Worm (Caenorhabditis elegans) whole organism, young adult: ENCODE results near the gene F59D6.1.

Experiments
- T26A5.8 ChIP-seq: sonication (generic microtip); optimal IDR thresholded peaks from 2 replicates; lab custom pipeline; 2016; ENCODE audit warnings: missing genetic modification characterization, missing compliant biosample characterization
- lin-26 ChIP-seq: fragments of 200-800 bp; sonication (Bioruptor generic); IDR thresholded peaks from 2 replicates; pipeline ENCODE4 v1.3.6; 2022; ENCODE audit warnings: missing genetic modification reagents, missing genetic modification characterization, missing compliant biosample characterization
- mcd-1 ChIP-seq: fragments of 200-800 bp; sonication (Bioruptor generic); IDR thresholded peaks from 2 replicates; pipeline ENCODE4 v1.3.6; 2022; ENCODE audit warnings: missing genetic modification reagents, missing genetic modification characterization, missing compliant biosample characterization
- unc-62 ChIP-seq: fragments of 150-350 bp; optimal IDR thresholded peaks from 2 replicates; lab custom pipeline; 2014; ENCODE audit warnings: missing biosample characterization, missing genetic modification reagents, missing genetic modification characterization

DNA sequence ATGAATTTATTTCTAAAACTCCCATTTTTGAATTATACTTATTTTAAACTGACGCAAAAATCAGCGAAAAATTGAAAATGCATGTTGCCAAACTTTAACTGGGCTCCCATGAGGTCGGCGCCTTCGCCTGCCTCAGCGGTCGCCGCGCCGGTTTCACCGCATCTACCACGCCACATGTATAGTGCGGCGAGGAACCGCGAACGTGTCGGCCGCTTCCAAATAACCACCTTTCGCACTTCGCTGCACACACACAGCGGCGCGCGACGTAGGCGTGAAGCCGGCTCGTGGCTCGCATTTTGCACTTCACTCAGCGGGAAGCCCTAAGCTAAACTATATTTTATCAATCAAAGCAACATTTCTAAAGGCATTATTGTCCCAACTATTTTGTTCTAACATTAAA, 55.6 kb downstream of the F59D6.1 start:
- TF ChIP-seq mcd-1 (no peak), lin-26 (GFP tag; lab: Robert Waterston, UW) (no peak), T26A5.8 (tag; lab: Kevin White, UChicago) (no peak), unc-62 (GFP tag; lab: Kevin White, UChicago) (no peak)
